Fruit fly (Drosophila melanogaster): Measurements from ENCODE around the gene IKKbeta.

The IKKbeta gene

dm6 chr3R:16071689-16072580 lies 22.7 kb upstream of the IKKbeta start:
- TF ChIP-seq CG13204 (GFP tag; optimal IDR thresholded peaks at IDR 0.05), result peak; percentile 6
- TF ChIP-seq gl (tag; optimal IDR thresholded peaks at IDR 0.05), result peak; percentile 4
- TF ChIP-seq Pif1A (GFP tag; optimal IDR thresholded peaks at IDR 0.05), result peak; percentile 90
- TF ChIP-seq CG34367 (tag; optimal IDR thresholded peaks at IDR 0.05), result peak; percentile 70
- peak; percentile 89 for TF ChIP-seq CG12605 (GFP tag; IDR thresholded peaks at IDR 0.05)
- peak; percentile 55 for TF ChIP-seq EcR (GFP tag; optimal IDR thresholded peaks at IDR 0.05)
- peak; percentile 86 for TF ChIP-seq CG32121 (GFP tag; IDR thresholded peaks at IDR 0.05)
- peak; percentile 88 for TF ChIP-seq Ets98B (GFP tag; IDR thresholded peaks at IDR 0.05)
- TF ChIP-seq CG8159 (tag; optimal IDR thresholded peaks at IDR 0.05), result peak; percentile 80
- TF ChIP-seq D1 (tag; optimal IDR thresholded peaks at IDR 0.05), result peak; percentile 39
- TF ChIP-seq CG17806 (tag; optimal IDR thresholded peaks at IDR 0.05), result peak; percentile 82
- TF ChIP-seq CG9948 (tag; optimal IDR thresholded peaks at IDR 0.05), result peak; percentile 71
- no peak for TF ChIP-seq CG10348 (GFP tag; IDR thresholded peaks at IDR 0.05)
- peak; percentile 66 for TF ChIP-seq CG8301 (tag; optimal IDR thresholded peaks at IDR 0.05)
- TF ChIP-seq Pif1B (GFP tag; optimal IDR thresholded peaks at IDR 0.05), result peak; percentile 90
- TF ChIP-seq CG14655 (GFP tag; optimal IDR thresholded peaks at IDR 0.05), result no peak
- peak; percentile 54 for TF ChIP-seq rn (GFP tag; IDR thresholded peaks at IDR 0.05)
- TF ChIP-seq fd96Ca (GFP tag; IDR thresholded peaks at IDR 0.05), result peak; percentile 73; the same call in 2 of the 3 replicates
- peak; percentile 82 for TF ChIP-seq CG15710 (tag; optimal IDR thresholded peaks at IDR 0.05)
- peak; percentile 58 for TF ChIP-seq Snoo (tag; optimal IDR thresholded peaks at IDR 0.05)
- TF ChIP-seq CG4496 (GFP tag; IDR thresholded peaks at IDR 0.05), result peak; percentile 83; the same call in 2 of the 3 replicates

dm6 chr3R:16069266-16069665 lies 20.0 kb upstream of the IKKbeta start:
- no peak for TF ChIP-seq CG13204 (GFP tag; optimal IDR thresholded peaks at IDR 0.05)
- no peak for TF ChIP-seq CG4496 (GFP tag; IDR thresholded peaks at IDR 0.05)
- no peak for TF ChIP-seq CG17806 (tag; optimal IDR thresholded peaks at IDR 0.05)
- no peak for TF ChIP-seq CG34367 (tag; optimal IDR thresholded peaks at IDR 0.05)
- no peak for TF ChIP-seq fd96Ca (GFP tag; IDR thresholded peaks at IDR 0.05)
- no peak for TF ChIP-seq Snoo (tag; optimal IDR thresholded peaks at IDR 0.05)
- TF ChIP-seq CG8301 (tag; optimal IDR thresholded peaks at IDR 0.05), result no peak
- TF ChIP-seq CG32121 (GFP tag; IDR thresholded peaks at IDR 0.05), result no peak
- no peak for TF ChIP-seq CG15710 (tag; optimal IDR thresholded peaks at IDR 0.05)
- no peak for TF ChIP-seq CG14655 (GFP tag; optimal IDR thresholded peaks at IDR 0.05)
- no peak for TF ChIP-seq EcR (GFP tag; optimal IDR thresholded peaks at IDR 0.05)
- no peak for TF ChIP-seq gl (tag; optimal IDR thresholded peaks at IDR 0.05)
- TF ChIP-seq CG12605 (GFP tag; IDR thresholded peaks at IDR 0.05), result no peak
- no peak for TF ChIP-seq Pif1B (GFP tag; optimal IDR thresholded peaks at IDR 0.05)
- no peak for TF ChIP-seq CG9948 (tag; optimal IDR thresholded peaks at IDR 0.05)
- no peak for TF ChIP-seq CG10348 (GFP tag; IDR thresholded peaks at IDR 0.05)

dm6 chr3R:16067494-16067893 lies 18.3 kb upstream of the IKKbeta start, which contains the start of gene CG10185:
TSS of gene CG10185 (minus strand) at chr3R:16067594.
- TF ChIP-seq fd96Ca (GFP tag; IDR thresholded peaks at IDR 0.05) (no peak), CG9948 (tag; optimal IDR thresholded peaks at IDR 0.05) (no peak), CG15710 (tag; optimal IDR thresholded peaks at IDR 0.05) (no peak), CG17806 (tag; optimal IDR thresholded peaks at IDR 0.05) (no peak), gl (tag; optimal IDR thresholded peaks at IDR 0.05) (no peak), Pif1B (GFP tag; optimal IDR thresholded peaks at IDR 0.05) (no peak), EcR (GFP tag; optimal IDR thresholded peaks at IDR 0.05) (no peak), Snoo (tag; optimal IDR thresholded peaks at IDR 0.05) (no peak), Pif1A (GFP tag; optimal IDR thresholded peaks at IDR 0.05) (no peak), CG10348 (GFP tag; IDR thresholded peaks at IDR 0.05) (no peak), CG8301 (tag; optimal IDR thresholded peaks at IDR 0.05) (no peak), CG8159 (tag; optimal IDR thresholded peaks at IDR 0.05) (no peak), D1 (tag; optimal IDR thresholded peaks at IDR 0.05) (no peak), Ets98B (GFP tag; IDR thresholded peaks at IDR 0.05) (no peak), CG34367 (tag; optimal IDR thresholded peaks at IDR 0.05) (no peak), CG32121 (GFP tag; IDR thresholded peaks at IDR 0.05) (no peak)

- no peak for TF ChIP-seq CG17806 (tag; optimal IDR thresholded peaks at IDR 0.05)
- TF ChIP-seq rn (GFP tag; IDR thresholded peaks at IDR 0.05), result no peak
- TF ChIP-seq CG8159 (tag; optimal IDR thresholded peaks at IDR 0.05), result no peak
- TF ChIP-seq CG32121 (GFP tag; IDR thresholded peaks at IDR 0.05), result peak; percentile 53; the same call in 1 of the 2 replicates
- TF ChIP-seq Snoo (tag; optimal IDR thresholded peaks at IDR 0.05), result no peak
- no peak for TF ChIP-seq CG14655 (GFP tag; optimal IDR thresholded peaks at IDR 0.05)
- TF ChIP-seq CG13204 (GFP tag; optimal IDR thresholded peaks at IDR 0.05), result no peak
- 0 out of 2 replicates have a peak, but pooled peaks have one; percentile 47 for TF ChIP-seq Ets98B (GFP tag; IDR thresholded peaks at IDR 0.05)
- peak; percentile 23 for TF ChIP-seq gl (tag; optimal IDR thresholded peaks at IDR 0.05)
- peak; percentile 70; the same call in 2 of the 3 replicates for TF ChIP-seq CG4496 (GFP tag; IDR thresholded peaks at IDR 0.05)
These were observed 2.1 kb upstream of the IKKbeta start for dm6 chr3R:16051329-16051679.

- TF ChIP-seq Pif1A (GFP tag; optimal IDR thresholded peaks at IDR 0.05), result no peak
- TF ChIP-seq CG10348 (GFP tag; IDR thresholded peaks at IDR 0.05), result no peak
- TF ChIP-seq rn (GFP tag; IDR thresholded peaks at IDR 0.05), result no peak
- no peak for TF ChIP-seq CG14655 (GFP tag; optimal IDR thresholded peaks at IDR 0.05)
- no peak for TF ChIP-seq gl (tag; optimal IDR thresholded peaks at IDR 0.05)
- no peak for TF ChIP-seq CG15710 (tag; optimal IDR thresholded peaks at IDR 0.05)
- TF ChIP-seq Pif1B (GFP tag; optimal IDR thresholded peaks at IDR 0.05), result no peak
- TF ChIP-seq Ets98B (GFP tag; IDR thresholded peaks at IDR 0.05), result no peak
- TF ChIP-seq D1 (tag; optimal IDR thresholded peaks at IDR 0.05), result no peak
- no peak for TF ChIP-seq CG8159 (tag; optimal IDR thresholded peaks at IDR 0.05)
- no peak for TF ChIP-seq CG12605 (GFP tag; IDR thresholded peaks at IDR 0.05)
- TF ChIP-seq CG4496 (GFP tag; IDR thresholded peaks at IDR 0.05), result no peak
- TF ChIP-seq CG13204 (GFP tag; optimal IDR thresholded peaks at IDR 0.05), result no peak
- TF ChIP-seq fd96Ca (GFP tag; IDR thresholded peaks at IDR 0.05), result no peak
- TF ChIP-seq CG32121 (GFP tag; IDR thresholded peaks at IDR 0.05), result no peak
- no peak for TF ChIP-seq CG9948 (tag; optimal IDR thresholded peaks at IDR 0.05)
- TF ChIP-seq CG17806 (tag; optimal IDR thresholded peaks at IDR 0.05), result no peak
- TF ChIP-seq Snoo (tag; optimal IDR thresholded peaks at IDR 0.05), result no peak
- no peak for TF ChIP-seq CG34367 (tag; optimal IDR thresholded peaks at IDR 0.05)
- no peak for TF ChIP-seq CG8301 (tag; optimal IDR thresholded peaks at IDR 0.05)
These were observed 1.6 kb upstream of the IKKbeta start, which contains the start of gene msps for dm6 chr3R:16050621-16051328. TSS of gene msps (plus strand) at chr3R:16050801.

All from whole organism, pupa.